Worm (Caenorhabditis elegans): Measurements from ENCODE around the gene B0403.6.

Gene B0403.6

ce11 chrX:7040760-7041159 is 34.4 kb downstream of the B0403.6 start:
- peak; percentile 100 for TF ChIP-seq unc-42 (tag; optimal IDR thresholded peaks at IDR 0.05)
- TF ChIP-seq F13H6.1 (tag; optimal IDR thresholded peaks at IDR 0.05): no peak
- peak; percentile 29 for TF ChIP-seq ceh-31 (tag; optimal IDR thresholded peaks at IDR 0.05)

ce11 chrX:7037998-7038397 is 37.2 kb downstream of the B0403.6 start:
- TF ChIP-seq rnt-1 (tag; optimal IDR thresholded peaks at IDR 0.05): no peak
- TF ChIP-seq unc-42 (tag; optimal IDR thresholded peaks at IDR 0.05): peak; percentile 38

DNA sequence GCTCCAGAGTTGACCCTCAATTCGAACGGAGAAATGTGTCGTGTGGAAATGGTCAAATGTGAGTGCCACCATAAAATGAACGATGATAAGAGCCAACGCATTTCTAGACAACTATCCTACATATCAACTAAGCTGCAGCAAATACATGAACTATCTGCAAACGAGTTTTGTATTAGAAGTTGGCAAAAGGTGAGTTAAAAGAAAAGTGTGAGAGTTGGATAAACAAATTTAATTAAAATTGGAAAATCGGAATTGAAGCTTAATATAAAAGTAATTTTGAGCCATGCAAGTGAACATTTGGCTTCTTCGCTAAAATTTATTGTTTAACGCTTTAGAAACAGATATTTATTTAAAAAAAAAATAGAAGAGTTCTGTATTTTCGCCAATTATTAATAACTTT is 39.2 kb downstream of the B0403.6 start, which contains the start of gene cest-19:
Gene cest-19, minus strand, starts transcription at position 101 of the 400 bp plus-strand sequence.
- no peak for TF ChIP-seq lim-6 (tag; optimal IDR thresholded peaks at IDR 0.05)
- no peak for TF ChIP-seq fkh-6 (tag; optimal IDR thresholded peaks at IDR 0.05)
- no peak for TF ChIP-seq sox-2 (GFP tag; IDR thresholded peaks at IDR 0.05)
- no peak for TF ChIP-seq pha-2 (tag; optimal IDR thresholded peaks at IDR 0.05)
- TF ChIP-seq unc-3 (GFP tag; conservative IDR thresholded peaks at IDR 0.05): no peak
- no peak for TF ChIP-seq unc-3 (tag; optimal IDR thresholded peaks at IDR 0.05)
- no peak for TF ChIP-seq lin-11 (tag; optimal IDR thresholded peaks at IDR 0.05)
- no peak for TF ChIP-seq pag-3 (tag; optimal IDR thresholded peaks at IDR 0.05; ENCODE audit: borderline replicate concordance)
- TF ChIP-seq gmeb-2 (tag; optimal IDR thresholded peaks at IDR 0.05): no peak
- no peak for TF ChIP-seq pha-4 (tag; optimal IDR thresholded peaks at IDR 0.05)

ce11 chrX:7033716-7034270 is 41.4 kb downstream of the B0403.6 start:
- TF ChIP-seq unc-86 (tag; optimal IDR thresholded peaks at IDR 0.05) (no peak), K02D7.2 (tag; optimal IDR thresholded peaks at IDR 0.05) (no peak), nhr-232 (tag; optimal IDR thresholded peaks at IDR 0.05) (no peak), hlh-6 (tag; optimal IDR thresholded peaks at IDR 0.05) (no peak), pha-2 (tag; optimal IDR thresholded peaks at IDR 0.05) (no peak), fkh-6 (tag; optimal IDR thresholded peaks at IDR 0.05) (no peak), sdc-2 (tag; optimal IDR thresholded peaks at IDR 0.05) (no peak), elt-2 (tag; optimal IDR thresholded peaks at IDR 0.05) (no peak), fax-1 (tag; optimal IDR thresholded peaks at IDR 0.05) (no peak)

ce11 chrX:7028836-7029235 is 46.3 kb downstream of the B0403.6 start, which contains the start of gene flp-26:
Gene flp-26 (plus strand): TSS chrX:7029136.
- TF ChIP-seq unc-55 (GFP tag; optimal IDR thresholded peaks at IDR 0.05): no peak
- no peak for TF ChIP-seq nfya-1 (tag; optimal IDR thresholded peaks at IDR 0.05)
- no peak for TF ChIP-seq ceh-24 (tag; optimal IDR thresholded peaks at IDR 0.05)
- TF ChIP-seq ref-2 (tag; optimal IDR thresholded peaks at IDR 0.05): no peak
- no peak for TF ChIP-seq eyg-1 (tag; optimal IDR thresholded peaks at IDR 0.05)
